Fruit fly (Drosophila melanogaster): ENCODE measurements around the gene Eig71Eh.

DNA sequence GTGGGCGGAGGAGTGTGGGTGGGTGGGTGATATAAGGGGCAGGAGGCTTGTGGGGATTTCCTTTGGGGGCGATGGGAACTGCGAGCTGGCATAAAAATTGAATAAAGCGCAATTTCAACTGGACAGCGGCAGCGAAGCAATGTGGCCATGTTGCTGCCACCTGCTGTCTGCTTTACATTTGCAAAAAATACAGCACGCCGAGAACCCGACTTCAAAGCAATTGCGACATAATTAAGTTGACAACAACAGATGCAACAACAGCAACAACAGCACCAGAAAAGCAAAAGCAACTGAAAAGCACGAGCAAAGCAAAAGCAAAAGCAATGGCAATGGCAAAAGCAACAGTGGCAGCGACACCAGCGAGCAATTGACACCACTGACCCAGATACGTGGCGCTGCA is 48.9 kb upstream of the Eig71Eh start:
- no peak for TF ChIP-seq bab1 (GFP tag; optimal IDR thresholded peaks at IDR 0.05)
- TF ChIP-seq CG33017 (tag; optimal IDR thresholded peaks at IDR 0.05), result no peak
- no peak for TF ChIP-seq Hr96 (GFP tag; optimal IDR thresholded peaks at IDR 0.05)
- no peak for TF ChIP-seq pad (GFP tag; optimal IDR thresholded peaks at IDR 0.05)
- TF ChIP-seq cic (GFP tag; optimal IDR thresholded peaks at IDR 0.05), result no peak
- no peak for TF ChIP-seq toe (GFP tag; optimal IDR thresholded peaks at IDR 0.05)
- TF ChIP-seq Crg-1 (GFP tag; optimal IDR thresholded peaks at IDR 0.05), result no peak
- TF ChIP-seq Mnt (GFP tag; optimal IDR thresholded peaks at IDR 0.05), result no peak
